Fruit fly (Drosophila melanogaster): ENCODE results near the gene mRpS18C.
A peak's percentile ranks its signal among the peaks of the same experiment; 100 is the strongest.

DNA sequence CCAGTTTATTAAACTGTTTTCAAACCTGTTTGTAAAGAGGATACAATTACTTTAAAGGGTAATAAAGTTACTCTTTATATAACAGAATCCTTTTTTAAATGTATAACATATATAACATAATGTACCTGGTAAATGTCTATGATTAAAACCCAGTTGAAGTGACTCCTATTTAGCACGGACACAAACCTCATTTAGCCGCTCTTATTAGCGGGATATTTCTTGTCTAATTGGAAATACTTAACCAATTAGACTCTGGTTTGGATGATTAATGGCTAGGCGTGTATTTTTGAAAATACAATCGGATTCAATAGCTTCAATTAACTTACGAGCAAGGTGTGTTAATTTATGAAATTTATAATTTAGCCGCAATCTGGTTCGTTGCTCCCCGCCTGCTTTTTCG lies 43.3 kb downstream of the mRpS18C start:
- no peak for TF ChIP-seq pan (optimal IDR thresholded peaks at IDR 0.05)
- peak; percentile 39 for TF ChIP-seq Myc (optimal IDR thresholded peaks at IDR 0.05)
- TF ChIP-seq h (GFP tag; optimal IDR thresholded peaks at IDR 0.05), result no peak
- no peak for TF ChIP-seq usp (GFP tag; optimal IDR thresholded peaks at IDR 0.05)

Data from whole organism, wandering third instar larva.